Fruit fly (Drosophila melanogaster): ENCODE data around the gene CG18135.

dm6 chr3L:19040155-19040644, 42.1 kb upstream of the CG18135 start:
- TF ChIP-seq CG8478 (optimal IDR thresholded peaks at IDR 0.05), result no peak
- TF ChIP-seq CTCF (optimal IDR thresholded peaks at IDR 0.05), result no peak

Measured in S2 (cell line).